Worm (Caenorhabditis elegans): ENCODE results near the gene srb-13.

The srb-13 gene

ce11 chrII:5176934-5177333 is 19.5 kb upstream of the srb-13 start:
- no peak for TF ChIP-seq fkh-10 (GFP tag; optimal IDR thresholded peaks at IDR 0.05)
- TF ChIP-seq unc-86 (tag; optimal IDR thresholded peaks at IDR 0.05) = no peak
- no peak for TF ChIP-seq hlh-13 (GFP tag; optimal IDR thresholded peaks at IDR 0.05)
- no peak for TF ChIP-seq ceh-9 (tag; optimal IDR thresholded peaks at IDR 0.05)
- no peak for TF ChIP-seq tbx-2 (tag; optimal IDR thresholded peaks at IDR 0.05)
- TF ChIP-seq sdc-2 (tag; optimal IDR thresholded peaks at IDR 0.05) = no peak
- TF ChIP-seq ceh-19 (GFP tag; optimal IDR thresholded peaks at IDR 0.05) = no peak
- TF ChIP-seq F13H6.1 (tag; optimal IDR thresholded peaks at IDR 0.05) = no peak

ce11 chrII:5174370-5174769 is 16.9 kb upstream of the srb-13 start, which contains the start of gene C27D6.3:
Gene C27D6.3, minus strand, starts transcription at chrII:5174470.
- TF ChIP-seq sdc-2 (tag; optimal IDR thresholded peaks at IDR 0.05) (no peak), eyg-1 (tag; optimal IDR thresholded peaks at IDR 0.05) (no peak), unc-86 (tag; optimal IDR thresholded peaks at IDR 0.05) (no peak), zip-5 (tag; optimal IDR thresholded peaks at IDR 0.05) (no peak), sox-2 (GFP tag; IDR thresholded peaks at IDR 0.05) (no peak), tbx-7 (tag; optimal IDR thresholded peaks at IDR 0.05) (no peak), elt-2 (tag; optimal IDR thresholded peaks at IDR 0.05) (no peak), ceh-19 (GFP tag; optimal IDR thresholded peaks at IDR 0.05) (no peak), K09A11.1 (tag; optimal IDR thresholded peaks at IDR 0.05; ENCODE audit: insufficient read depth) (no peak), hlh-15 (tag; optimal IDR thresholded peaks at IDR 0.05) (no peak), mec-3 (tag; optimal IDR thresholded peaks at IDR 0.05; ENCODE audit: borderline replicate concordance) (no peak), F13H6.1 (tag; optimal IDR thresholded peaks at IDR 0.05) (no peak), unc-3 (GFP tag; conservative IDR thresholded peaks at IDR 0.05) (no peak), unc-3 (tag; optimal IDR thresholded peaks at IDR 0.05) (no peak), pros-1 (tag; optimal IDR thresholded peaks at IDR 0.05) (no peak), ceh-31 (tag; optimal IDR thresholded peaks at IDR 0.05) (no peak), unc-55 (GFP tag; optimal IDR thresholded peaks at IDR 0.05) (no peak), pat-9 (tag; optimal IDR thresholded peaks at IDR 0.05) (no peak), ceh-9 (tag; optimal IDR thresholded peaks at IDR 0.05) (no peak)

- no peak for TF ChIP-seq F13H6.1 (tag; optimal IDR thresholded peaks at IDR 0.05)
- TF ChIP-seq ets-4 (tag; optimal IDR thresholded peaks at IDR 0.05) = no peak
- no peak for TF ChIP-seq ceh-45 (GFP tag; IDR thresholded peaks at IDR 0.05)
- no peak for TF ChIP-seq gmeb-2 (tag; optimal IDR thresholded peaks at IDR 0.05)
- no peak for TF ChIP-seq madf-2 (tag; optimal IDR thresholded peaks at IDR 0.05)
- TF ChIP-seq Y22D7AL.16 (tag; optimal IDR thresholded peaks at IDR 0.05) = no peak
- no peak for TF ChIP-seq pha-2 (tag; optimal IDR thresholded peaks at IDR 0.05)
- TF ChIP-seq ceh-48 (tag; optimal IDR thresholded peaks at IDR 0.05) = no peak
- TF ChIP-seq ceh-9 (tag; optimal IDR thresholded peaks at IDR 0.05) = no peak
- no peak for TF ChIP-seq hlh-15 (tag; optimal IDR thresholded peaks at IDR 0.05)
- TF ChIP-seq che-1 (tag; optimal IDR thresholded peaks at IDR 0.05) = no peak
Observed at ce11 chrII:5172451-5172850, 15.0 kb upstream of the srb-13 start, which contains the start of gene C27D6.1. Gene C27D6.1, plus strand, starts transcription at chrII:5172751.

- TF ChIP-seq sox-2 (GFP tag; IDR thresholded peaks at IDR 0.05) = no peak
- TF ChIP-seq fkh-6 (tag; optimal IDR thresholded peaks at IDR 0.05) = no peak
- no peak for TF ChIP-seq pat-9 (tag; optimal IDR thresholded peaks at IDR 0.05)
- TF ChIP-seq tbx-7 (tag; optimal IDR thresholded peaks at IDR 0.05) = no peak
- no peak for TF ChIP-seq fax-1 (tag; optimal IDR thresholded peaks at IDR 0.05)
- TF ChIP-seq pha-4 (tag; optimal IDR thresholded peaks at IDR 0.05) = no peak
- no peak for TF ChIP-seq pax-1 (tag; optimal IDR thresholded peaks at IDR 0.05)
- TF ChIP-seq ceh-34 (tag; optimal IDR thresholded peaks at IDR 0.05) = no peak
- no peak for TF ChIP-seq pqm-1 (tag; optimal IDR thresholded peaks at IDR 0.05)
- TF ChIP-seq eyg-1 (tag; optimal IDR thresholded peaks at IDR 0.05) = no peak
- TF ChIP-seq hlh-30 (tag; optimal IDR thresholded peaks at IDR 0.05; ENCODE audit: insufficient read depth) = no peak
- no peak for TF ChIP-seq hlh-6 (tag; optimal IDR thresholded peaks at IDR 0.05)
Observed at ce11 chrII:5171610-5172009, 14.2 kb upstream of the srb-13 start, which contains the start of gene C27D6.15. Gene C27D6.15, plus strand, starts transcription at chrII:5171910.
